Worm (Caenorhabditis elegans) whole organism, mixed stage, embryonic: Measurements from ENCODE around the gene str-131.
A peak's percentile ranks its signal among the peaks of the same experiment; 100 is the strongest.

Experiments
- blmp-1 ChIP-seq: fragments of 150-350 bp; optimal IDR thresholded peaks from 2 replicates; lab custom pipeline; 2014; ENCODE audit warnings: missing biosample characterization, missing genetic modification characterization
- lin-13 ChIP-seq: fragments of 150-350 bp; optimal IDR thresholded peaks from 2 replicates; lab custom pipeline; 2014; ENCODE audit warnings: missing biosample characterization, missing genetic modification characterization
- lsy-2 ChIP-seq: fragments of 150-350 bp; optimal IDR thresholded peaks from 2 replicates; lab custom pipeline; 2014; ENCODE audit warnings: missing biosample characterization, missing genetic modification characterization
- mab-5 ChIP-seq: fragments of 150-350 bp; optimal IDR thresholded peaks from 2 replicates; lab custom pipeline; 2014; ENCODE audit warnings: missing biosample characterization, missing genetic modification characterization
- mep-1 ChIP-seq: fragments of 150-350 bp; optimal IDR thresholded peaks from 2 replicates; lab custom pipeline; 2017; ENCODE audit warnings: missing biosample characterization, missing genetic modification reagents, missing genetic modification characterization, inconsistent platforms
- nhr-12 ChIP-seq: fragments of 150-350 bp; optimal IDR thresholded peaks from 2 replicates; lab custom pipeline; 2014; ENCODE audit warnings: missing biosample characterization, missing genetic modification characterization
- nhr-237 ChIP-seq: fragments of 150-350 bp; optimal IDR thresholded peaks from 2 replicates; lab custom pipeline; 2014; ENCODE audit warnings: missing biosample characterization, missing genetic modification characterization
- pha-4 ChIP-seq: fragments of 150-350 bp; optimal IDR thresholded peaks from 2 replicates; lab custom pipeline; 2018; ENCODE audit warnings: missing biosample characterization, missing genetic modification reagents, missing genetic modification characterization
- tbx-8 ChIP-seq: fragments of 200-800 bp; sonication (Bioruptor generic); optimal IDR thresholded peaks from 2 replicates; lab custom pipeline; 2018; ENCODE audit warnings: mild to moderate bottlenecking, missing genetic modification characterization, moderate library complexity, missing compliant biosample characterization
- unc-62 ChIP-seq: fragments of 150-350 bp; optimal IDR thresholded peaks from 2 replicates; lab custom pipeline; 2014; ENCODE audit warnings: missing biosample characterization, missing genetic modification reagents, missing genetic modification characterization

- TF ChIP-seq mab-5 (no peak), unc-62 (GFP tag; lab: Kevin White, UChicago) (peak; percentile 43), pha-4 (tag; lab: Kevin White, UChicago) (no peak), tbx-8 (GFP tag; lab: Kevin White, UChicago) (peak; percentile 38), mep-1 (no peak), lsy-2 (no peak), lin-13 (tag; lab: Kevin White, UChicago) (no peak), nhr-237 (tag; lab: Kevin White, UChicago) (no peak), nhr-12 (tag; lab: Kevin White, UChicago) (no peak), blmp-1 (tag; lab: Kevin White, UChicago) (peak; percentile 70)
Observed at ce11 chrV:8040247-8041084, 41.0 kb downstream of the str-131 start.
